Worm (Caenorhabditis elegans) whole organism, young adult: ENCODE data around the gene gsy-1.

ENCODE experiments used
- F22D6.2 ChIP-seq: sonication (generic microtip); optimal IDR thresholded peaks from 2 replicates; lab custom pipeline; 2016; ENCODE audit warnings: mild to moderate bottlenecking, missing genetic modification characterization, missing compliant biosample characterization
- ama-1 ChIP-seq, 3 experiments: fragments of 150-350 bp in 1 of 3; sonication (generic microtip) in 2 of 3; optimal IDR thresholded peaks; 2 replicates each; lab custom pipeline; 2014 to 2018; ENCODE audit warnings: missing biosample characterization in 2 of 3, missing genetic modification characterization in 2 of 3, missing genetic modification reagents in 2 of 3

- TF ChIP-seq F22D6.2 (tag; lab: Kevin White, UChicago) (no peak), ama-1 (optimal IDR thresholded peaks at IDR 0.05; lab: Kevin White, UChicago) (no peak), ama-1 (GFP tag; optimal IDR thresholded peaks at IDR 0.05; lab: Kevin White, UChicago) (no peak)
Measured at ce11 chrII:12925551-12925950, 47.6 kb upstream of the gsy-1 start, which contains the start of gene F58G1.8.
